Fruit fly (Drosophila melanogaster) whole organism, pupa: ENCODE measurements around the gene CG9467.

Experiments
- CG10348 ChIP-seq: fragments of 200-800 bp; sonication (Bioruptor generic); IDR thresholded peaks from 2 replicates; pipeline ENCODE4 v1.3.6; 2022; ENCODE audit warnings: missing biosample characterization, missing genetic modification characterization
- CG12605 ChIP-seq: fragments of 200-800 bp; sonication (Bioruptor generic); IDR thresholded peaks from 2 replicates; pipeline ENCODE4 v1.3.6; 2022; ENCODE audit warnings: missing biosample characterization, missing genetic modification characterization
- CG13204 ChIP-seq: fragments of 200-800 bp; sonication (Bioruptor generic); optimal IDR thresholded peaks from 2 replicates; lab custom pipeline; 2018; ENCODE audit warnings: missing biosample characterization, mild to moderate bottlenecking, missing genetic modification characterization, moderate library complexity
- CG14655 ChIP-seq: fragments of 200-800 bp; sonication (Bioruptor generic); optimal IDR thresholded peaks from 3 replicates; lab custom pipeline; 2017; ENCODE audit warnings: mild to moderate bottlenecking, missing biosample characterization, missing genetic modification reagents, missing genetic modification characterization
- CG15710 ChIP-seq: fragments of 200-800 bp; sonication (Bioruptor generic); optimal IDR thresholded peaks from 2 replicates; lab custom pipeline; 2018; ENCODE audit warnings: missing biosample characterization, mild to moderate bottlenecking, missing genetic modification characterization, moderate library complexity
- CG17806 ChIP-seq: fragments of 200-800 bp; sonication (Bioruptor generic); optimal IDR thresholded peaks from 2 replicates; lab custom pipeline; 2018; ENCODE audit warnings: missing biosample characterization, mild to moderate bottlenecking, missing genetic modification characterization, moderate library complexity
- CG32121 ChIP-seq: fragments of 200-800 bp; sonication (Bioruptor generic); IDR thresholded peaks from 2 replicates; pipeline ENCODE4 v1.3.6; 2022; ENCODE audit warnings: missing biosample characterization, missing genetic modification characterization
- CG34367 ChIP-seq: fragments of 200-800 bp; sonication (Bioruptor generic); optimal IDR thresholded peaks from 2 replicates; lab custom pipeline; 2018; ENCODE audit warnings: missing biosample characterization, mild to moderate bottlenecking, missing genetic modification characterization
- CG4496 ChIP-seq: fragments of 200-800 bp; sonication (Bioruptor generic); IDR thresholded peaks from 3 replicates; pipeline ENCODE4 v1.3.6; 2022; ENCODE audit warnings: missing biosample characterization, missing genetic modification characterization
- CG8159 ChIP-seq: fragments of 200-800 bp; sonication (Bioruptor generic); optimal IDR thresholded peaks from 3 replicates; lab custom pipeline; 2018; ENCODE audit warnings: missing biosample characterization, mild to moderate bottlenecking, missing genetic modification characterization, moderate library complexity
- CG8301 ChIP-seq: fragments of 200-800 bp; sonication (Bioruptor generic); optimal IDR thresholded peaks from 2 replicates; lab custom pipeline; 2018; ENCODE audit warnings: missing biosample characterization, mild to moderate bottlenecking, missing genetic modification characterization
- CG9948 ChIP-seq: fragments of 200-800 bp; sonication (Bioruptor generic); optimal IDR thresholded peaks from 2 replicates; lab custom pipeline; 2018; ENCODE audit warnings: missing biosample characterization, mild to moderate bottlenecking, missing genetic modification characterization, moderate library complexity
- D1 ChIP-seq: fragments of 200-800 bp; sonication (Bioruptor generic); optimal IDR thresholded peaks from 2 replicates; lab custom pipeline; 2018; ENCODE audit warnings: missing biosample characterization, mild to moderate bottlenecking, missing genetic modification characterization, moderate library complexity
- EcR ChIP-seq: fragments of 200-800 bp; sonication (Bioruptor generic); optimal IDR thresholded peaks from 3 replicates; lab custom pipeline; 2019; ENCODE audit warnings: missing biosample characterization, missing genetic modification characterization, mild to moderate bottlenecking, moderate library complexity, missing genetic modification reagents
- Ets98B ChIP-seq: fragments of 200-800 bp; sonication (Bioruptor generic); IDR thresholded peaks from 2 replicates; pipeline ENCODE4 v1.3.6; 2022; ENCODE audit warnings: missing biosample characterization, missing genetic modification characterization
- Pif1A ChIP-seq: fragments of 200-800 bp; sonication (Bioruptor generic); optimal IDR thresholded peaks from 3 replicates; lab custom pipeline; 2016; ENCODE audit warnings: missing biosample characterization, missing genetic modification characterization
- Pif1B ChIP-seq: fragments of 200-800 bp; sonication (Bioruptor generic); optimal IDR thresholded peaks from 3 replicates; lab custom pipeline; 2016; ENCODE audit warnings: missing biosample characterization, missing genetic modification characterization
- Snoo ChIP-seq: fragments of 200-800 bp; sonication (Bioruptor generic); optimal IDR thresholded peaks from 3 replicates; lab custom pipeline; 2017; ENCODE audit warnings: missing biosample characterization, mild to moderate bottlenecking, missing genetic modification characterization, inconsistent platforms
- fd96Ca ChIP-seq: fragments of 200-800 bp; sonication (Bioruptor generic); IDR thresholded peaks from 3 replicates; pipeline ENCODE4 v1.3.6; 2022; ENCODE audit warnings: missing biosample characterization, missing genetic modification characterization
- gl ChIP-seq: fragments of 200-800 bp; sonication (Bioruptor generic); optimal IDR thresholded peaks from 2 replicates; lab custom pipeline; 2018; ENCODE audit warnings: missing biosample characterization, mild to moderate bottlenecking, missing genetic modification characterization
- rn ChIP-seq: fragments of 200-800 bp; sonication (Bioruptor generic); IDR thresholded peaks from 2 replicates; pipeline ENCODE4 v1.3.6; 2022; ENCODE audit warnings: missing biosample characterization, missing genetic modification characterization

CG9467 gene

DNA sequence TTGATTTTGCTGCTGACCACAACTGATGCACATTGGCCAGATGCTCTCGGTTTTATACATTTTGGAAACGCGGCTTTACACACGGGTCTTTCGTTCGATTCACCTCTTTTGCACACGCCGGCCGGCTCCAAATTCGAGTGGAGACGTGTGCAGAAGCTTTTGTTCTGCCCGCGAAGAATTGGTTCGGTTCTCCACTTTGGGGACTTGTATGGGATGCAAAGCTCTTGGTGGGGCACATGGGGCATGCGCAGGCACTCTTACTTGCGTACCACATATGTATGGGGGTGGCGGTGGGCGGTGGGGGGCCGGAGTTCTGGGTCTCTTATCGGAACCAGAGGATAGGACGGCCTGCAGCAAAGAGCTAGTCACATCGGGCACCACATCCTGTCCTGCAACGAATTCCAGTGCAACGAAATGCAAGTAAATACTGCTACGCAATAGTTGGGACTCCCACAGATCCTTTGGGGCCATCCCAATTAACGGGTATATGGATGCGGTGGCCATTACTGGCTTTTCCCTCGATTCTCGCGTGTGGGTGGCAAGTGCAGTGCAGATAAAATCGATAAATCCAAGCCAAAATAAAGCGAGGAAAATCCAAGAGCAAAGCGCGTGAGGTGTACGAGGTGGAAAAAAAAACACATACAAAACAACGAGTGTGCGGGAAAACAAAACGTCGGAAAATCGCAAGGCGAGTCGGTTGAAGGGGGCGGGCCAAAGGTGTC, 16.3 kb downstream of the CG9467 start, which contains the start of the genes MtnA and CG8500:
MtnA (minus strand) TSS at position 30 of the 722 bp plus-strand sequence.
CG8500 (plus strand) TSS at position 313 of the 722 bp plus-strand sequence.
- TF ChIP-seq CG4496 (GFP tag; lab: Robert Waterston, UW) (peak; percentile 64; the same call in 2 of the 3 replicates), CG34367 (tag; lab: Kevin White, UChicago) (no peak), CG10348 (GFP tag; lab: Robert Waterston, UW) (no peak), CG14655 (no peak), EcR (GFP tag; lab: Kevin White, UChicago) (no peak), Ets98B (GFP tag; lab: Robert Waterston, UW) (peak; percentile 11; the same call in 1 of the 2 replicates), CG9948 (tag; lab: Kevin White, UChicago) (no peak), CG13204 (GFP tag; lab: Kevin White, UChicago) (no peak), gl (no peak), Pif1A (GFP tag; lab: Kevin White, UChicago) (no peak)
- TF ChIP-seq, all 21 proteins: peak for 2

DNA sequence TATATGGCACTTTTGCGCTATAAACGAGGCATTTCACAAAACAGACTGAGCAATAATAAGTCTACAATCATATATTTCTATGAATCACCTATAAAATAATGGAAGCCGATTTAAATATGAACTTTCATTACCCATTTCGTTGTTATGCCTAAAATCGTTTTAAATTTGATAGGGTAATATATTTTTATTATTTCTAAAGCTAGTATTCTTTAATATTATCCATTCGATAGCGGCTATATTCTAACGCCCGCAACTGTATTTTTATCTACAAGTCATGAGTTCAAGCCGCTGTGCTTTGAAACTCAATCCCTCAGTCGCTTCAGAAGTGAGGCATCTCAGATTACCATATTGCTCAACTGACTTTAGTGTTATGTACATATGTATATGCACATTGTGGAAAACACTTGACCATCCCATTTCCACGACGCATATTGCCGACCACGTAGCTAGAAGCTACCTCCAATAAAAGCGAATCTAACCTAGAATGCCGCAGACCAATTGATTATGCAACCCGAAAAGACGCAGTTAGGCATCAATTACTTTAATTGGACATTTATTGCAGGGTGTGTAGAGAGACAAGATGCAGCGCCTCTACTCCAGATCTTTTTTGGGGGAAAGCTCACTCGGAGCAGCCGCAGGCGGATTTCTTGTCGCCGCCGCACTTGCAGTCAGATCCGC, 17.4 kb downstream of the CG9467 start:
- TF ChIP-seq CG8301 (tag; lab: Kevin White, UChicago) = no peak
- TF ChIP-seq Pif1B (GFP tag; lab: Kevin White, UChicago) = no peak
- TF ChIP-seq gl = no peak
- TF ChIP-seq rn (GFP tag; lab: Robert Waterston, UW) = no peak
- no peak for TF ChIP-seq CG14655
- TF ChIP-seq EcR (GFP tag; lab: Kevin White, UChicago) = peak; percentile 8
- TF ChIP-seq Snoo (tag; lab: Kevin White, UChicago) = no peak
- 0 out of 3 replicates have a peak, but pooled peaks have one; percentile 21 for TF ChIP-seq CG4496 (GFP tag; lab: Robert Waterston, UW)
- TF ChIP-seq CG15710 = no peak
- peak; percentile 3 for TF ChIP-seq CG9948 (tag; lab: Kevin White, UChicago)
- peak; percentile 21 for TF ChIP-seq CG8159 (tag; lab: Kevin White, UChicago)
- no peak for TF ChIP-seq CG32121

DNA sequence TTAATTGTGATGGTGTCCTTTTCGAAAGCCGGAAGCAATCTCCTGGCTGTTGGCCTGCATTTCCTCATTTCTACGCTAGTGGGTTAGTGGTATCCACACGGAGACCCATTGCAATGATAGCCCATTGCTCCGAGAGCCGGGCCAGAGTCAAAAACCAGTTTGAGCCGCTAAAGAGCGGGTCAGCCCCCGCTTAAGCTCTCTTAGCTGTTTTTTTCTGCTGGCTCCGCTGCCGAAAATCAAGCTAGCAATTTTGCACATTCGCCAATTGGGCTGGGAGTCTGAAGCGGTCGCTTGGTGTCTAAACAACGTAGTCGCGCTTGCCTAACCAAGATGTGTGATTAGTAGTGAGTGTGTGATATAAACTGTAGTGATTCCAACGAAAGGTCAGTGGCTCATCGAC, 21.1 kb downstream of the CG9467 start, which contains the start of gene CG12947:
CG12947 (plus strand) TSS at position 301 of the 400 bp plus-strand sequence.
- no peak for TF ChIP-seq CG8301 (tag; lab: Kevin White, UChicago)
- TF ChIP-seq CG4496 (GFP tag; lab: Robert Waterston, UW) = peak; percentile 21; the same call in 1 of the 3 replicates
- TF ChIP-seq D1 (tag; lab: Kevin White, UChicago) = no peak
- TF ChIP-seq CG32121 = 0 out of 2 replicates have a peak, but pooled peaks have one; percentile 12
- no peak for TF ChIP-seq CG12605 (GFP tag; lab: Robert Waterston, UW)
- no peak for TF ChIP-seq Snoo (tag; lab: Kevin White, UChicago)
- no peak for TF ChIP-seq fd96Ca
- TF ChIP-seq EcR (GFP tag; lab: Kevin White, UChicago) = peak; percentile 30
- TF ChIP-seq Pif1B (GFP tag; lab: Kevin White, UChicago) = no peak
- no peak for TF ChIP-seq rn (GFP tag; lab: Robert Waterston, UW)
- TF ChIP-seq CG13204 (GFP tag; lab: Kevin White, UChicago) = no peak
- TF ChIP-seq CG15710 = no peak
- TF ChIP-seq CG10348 (GFP tag; lab: Robert Waterston, UW) = no peak
- TF ChIP-seq CG14655 = no peak
- TF ChIP-seq CG34367 (tag; lab: Kevin White, UChicago) = no peak
- no peak for TF ChIP-seq Pif1A (GFP tag; lab: Kevin White, UChicago)
- no peak; the same call in 1 of the 2 replicates for TF ChIP-seq Ets98B (GFP tag; lab: Robert Waterston, UW)

DNA sequence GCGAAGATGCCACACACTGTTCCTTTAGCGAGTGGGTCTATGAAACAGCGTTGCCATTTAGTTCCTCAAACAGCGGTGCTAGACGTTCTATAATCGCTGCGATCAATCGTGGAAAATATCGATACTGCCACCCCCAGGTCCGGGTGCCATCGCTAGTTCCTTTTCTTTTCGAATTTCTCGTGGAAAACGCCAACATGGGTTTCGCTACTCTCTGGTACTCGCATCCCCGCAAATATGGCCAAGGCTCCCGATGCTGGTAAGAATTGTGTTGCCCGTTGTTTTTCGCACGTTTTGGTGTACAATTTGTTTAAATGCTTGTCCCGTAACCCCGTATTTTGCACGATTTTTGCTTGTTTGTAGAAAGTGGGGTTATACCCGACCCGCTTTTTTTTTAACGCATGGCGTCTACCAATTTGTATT, 22.9 kb downstream of the CG9467 start, which contains the start of gene RpS29:
RpS29 (plus strand) TSS at position 102 of the 420 bp plus-strand sequence.
- no peak for TF ChIP-seq CG14655
- peak; percentile 26; the same call in 1 of the 2 replicates for TF ChIP-seq CG32121
- TF ChIP-seq Pif1B (GFP tag; lab: Kevin White, UChicago) = no peak
- TF ChIP-seq Snoo (tag; lab: Kevin White, UChicago) = peak; percentile 64
- peak; percentile 38; the same call in 1 of the 2 replicates for TF ChIP-seq rn (GFP tag; lab: Robert Waterston, UW)
- no peak for TF ChIP-seq CG10348 (GFP tag; lab: Robert Waterston, UW)
- TF ChIP-seq EcR (GFP tag; lab: Kevin White, UChicago) = peak; percentile 22
- TF ChIP-seq CG8301 (tag; lab: Kevin White, UChicago) = peak; percentile 16
- TF ChIP-seq CG15710 = peak; percentile 17
- TF ChIP-seq CG13204 (GFP tag; lab: Kevin White, UChicago) = no peak
- no peak for TF ChIP-seq CG9948 (tag; lab: Kevin White, UChicago)
- peak; percentile 17 for TF ChIP-seq gl
- TF ChIP-seq CG12605 (GFP tag; lab: Robert Waterston, UW) = peak; percentile 26; the same call in 1 of the 2 replicates
- TF ChIP-seq CG17806 (tag; lab: Kevin White, UChicago) = no peak
- TF ChIP-seq Pif1A (GFP tag; lab: Kevin White, UChicago) = no peak
- TF ChIP-seq D1 (tag; lab: Kevin White, UChicago) = no peak
- TF ChIP-seq Ets98B (GFP tag; lab: Robert Waterston, UW) = peak; percentile 57
- peak; percentile 78; the same call in 2 of the 3 replicates for TF ChIP-seq CG4496 (GFP tag; lab: Robert Waterston, UW)
- TF ChIP-seq CG34367 (tag; lab: Kevin White, UChicago) = peak; percentile 30
- peak; percentile 54; the same call in 1 of the 3 replicates for TF ChIP-seq fd96Ca
- TF ChIP-seq CG8159 (tag; lab: Kevin White, UChicago) = peak; percentile 41
- TF ChIP-seq, all 21 proteins: peak for 13
